Worm (Caenorhabditis elegans): ENCODE data around the gene T19D12.9.

- TF ChIP-seq him-1 (tag; optimal IDR thresholded peaks at IDR 0.05) = no peak
- TF ChIP-seq dao-5 (tag; optimal IDR thresholded peaks at IDR 0.05) = no peak
- no peak for TF ChIP-seq W03F9.2 (tag; optimal IDR thresholded peaks at IDR 0.05)
These were observed 14.3 kb upstream of the T19D12.9 start for ce11 chrII:6668496-6668895.
